Fruit fly (Drosophila melanogaster): Measurements from ENCODE around the gene Ir7b.

Ir7b gene

dm6 chrX:7901153-7902038, 34.6 kb upstream of the Ir7b start, which contains the start of the genes RpS6 and bys (continued):
- TF ChIP-seq sr (GFP tag; IDR thresholded peaks at IDR 0.05) (0 out of 3 replicates have a peak, but pooled peaks have one; percentile 37), bsh (GFP tag; optimal IDR thresholded peaks at IDR 0.05) (peak; percentile 2 to 5), unpg (GFP tag; optimal IDR thresholded peaks at IDR 0.05) (peak; percentile 51), stwl (tag; optimal IDR thresholded peaks at IDR 0.05) (peak; percentile 23), CG2889 (GFP tag; IDR thresholded peaks at IDR 0.05) (0 out of 3 replicates have a peak, but pooled peaks have one; percentile 38), Dp (GFP tag; optimal IDR thresholded peaks at IDR 0.05) (peak; percentile 19), prd (optimal IDR thresholded peaks at IDR 0.05) (no peak), prd (GFP tag; IDR thresholded peaks at IDR 0.05) (peak; percentile 41; the same call in 1 of the 3 replicates), ems (GFP tag; optimal IDR thresholded peaks at IDR 0.05) (no peak), Jarid2 (GFP tag; optimal IDR thresholded peaks at IDR 0.05) (peak; percentile 49), Max (GFP tag; optimal IDR thresholded peaks at IDR 0.05) (peak; percentile 74), Doc3 (GFP tag; IDR thresholded peaks at IDR 0.05; ENCODE audit: partially characterized antibody) (peak; percentile 71; the same call in 2 of the 3 replicates), Tbp (GFP tag; optimal IDR thresholded peaks at IDR 0.05) (no peak), sens (GFP tag) (no peak), CG30403 (GFP tag; optimal IDR thresholded peaks at IDR 0.05) (peak; percentile 68), amos (GFP tag; IDR thresholded peaks at IDR 0.05; ENCODE audit: partially characterized antibody) (peak; percentile 92), CG17385 (GFP tag; optimal IDR thresholded peaks at IDR 0.05) (peak; percentile 63), NfI (GFP tag; optimal IDR thresholded peaks at IDR 0.05) (peak; percentile 72), CG3995 (GFP tag; optimal IDR thresholded peaks at IDR 0.05) (peak; percentile 22), Abd-B (GFP tag; optimal IDR thresholded peaks at IDR 0.05) (peak; percentile 13), Atf-2 (GFP tag; optimal IDR thresholded peaks at IDR 0.05) (no peak), Oli (tag; optimal IDR thresholded peaks at IDR 0.05) (peak; percentile 33), Opbp (GFP tag; IDR thresholded peaks at IDR 0.05; ENCODE audit: partially characterized antibody) (peak; percentile 92), crol (GFP tag; IDR thresholded peaks at IDR 0.05) (no peak), sqz (GFP tag; optimal IDR thresholded peaks at IDR 0.05) (peak; percentile 82), D19B (GFP tag; optimal IDR thresholded peaks at IDR 0.05) (no peak), chn (GFP tag; optimal IDR thresholded peaks at IDR 0.05) (peak; percentile 37), CG12155 (GFP tag; optimal IDR thresholded peaks at IDR 0.05) (peak; percentile 16), nerfin-2 (GFP tag; IDR thresholded peaks at IDR 0.05; ENCODE audit: partially characterized antibody) (peak; percentile 73), CG16813 (GFP tag; IDR thresholded peaks at IDR 0.05; ENCODE audit: partially characterized antibody) (peak; percentile 87), corto (GFP tag; optimal IDR thresholded peaks at IDR 0.05) (no peak), CG7839 (tag; optimal IDR thresholded peaks at IDR 0.05) (peak; percentile 49), HLH4C (GFP tag; IDR thresholded peaks at IDR 0.05; ENCODE audit: partially characterized antibody) (peak; percentile 73), gro (GFP tag; optimal IDR thresholded peaks at IDR 0.05) (peak; percentile 62), kah (GFP tag; optimal IDR thresholded peaks at IDR 0.05) (peak; percentile 41), CG42726 (GFP tag; IDR thresholded peaks at IDR 0.05; ENCODE audit: partially characterized antibody) (peak; percentile 89; the same call in 1 of the 2 replicates), CG4854 (GFP tag; optimal IDR thresholded peaks at IDR 0.05) (no peak), dysf (GFP tag; IDR thresholded peaks at IDR 0.05) (peak; percentile 42; the same call in 2 of the 3 replicates), CG13123 (GFP tag; optimal IDR thresholded peaks at IDR 0.05) (no peak), C15 (GFP tag; IDR thresholded peaks at IDR 0.05) (no peak), Ssrp (tag; optimal IDR thresholded peaks at IDR 0.05) (no peak), Mes4 (GFP tag; optimal IDR thresholded peaks at IDR 0.05) (peak; percentile 64), CG30020 (tag; optimal IDR thresholded peaks at IDR 0.05) (peak; percentile 30), CG8388 (GFP tag; optimal IDR thresholded peaks at IDR 0.05) (peak; percentile 20), CG2199 (GFP tag; IDR thresholded peaks at IDR 0.05) (peak; percentile 79; the same call in 1 of the 3 replicates), onecut (GFP tag; IDR thresholded peaks at IDR 0.05) (peak; percentile 75), CG7271 (tag; optimal IDR thresholded peaks at IDR 0.05) (peak; percentile 34)

All from whole organism, embryonic.